Fruit fly (Drosophila melanogaster): Measurements from ENCODE around the gene Fer1.

dm6 chr3R:7144245-7144904 lies 8.4 kb downstream of the Fer1 start, which contains the start of the genes CG14610 and CG2656:
- no peak for TF ChIP-seq D (optimal IDR thresholded peaks at IDR 0.05)
- TF ChIP-seq D (GFP tag; optimal IDR thresholded peaks at IDR 0.05) = peak; percentile 10
- peak; percentile 50 for TF ChIP-seq zen (tag; optimal IDR thresholded peaks at IDR 0.05)
- TF ChIP-seq Rx (GFP tag; IDR thresholded peaks at IDR 0.05) = peak; percentile 38; the same call in 1 of the 2 replicates
- TF ChIP-seq CG12299 (tag; optimal IDR thresholded peaks at IDR 0.05) = peak; percentile 38
- peak; percentile 67 for TF ChIP-seq Mes4 (GFP tag; optimal IDR thresholded peaks at IDR 0.05)
- TF ChIP-seq CG11398 (GFP tag; optimal IDR thresholded peaks at IDR 0.05) = peak; percentile 66
- no peak for TF ChIP-seq sens-2 (GFP tag; IDR thresholded peaks at IDR 0.05)
- TF ChIP-seq CG17359 (tag; optimal IDR thresholded peaks at IDR 0.05) = peak; percentile 66
- TF ChIP-seq usp (GFP tag; optimal IDR thresholded peaks at IDR 0.05) = no peak
- no peak; the same call in 2 of the 3 replicates for TF ChIP-seq gce (GFP tag; IDR thresholded peaks at IDR 0.05)
- peak; percentile 26 for TF ChIP-seq D19A (tag; optimal IDR thresholded peaks at IDR 0.05)
- TF ChIP-seq repo (GFP tag; optimal IDR thresholded peaks at IDR 0.05) = peak; percentile 87

All from whole organism, embryonic.